Fruit fly (Drosophila melanogaster) whole organism, embryonic: ENCODE results near the gene CG15170.

ENCODE experiments used
- Bteb2 ChIP-seq: fragments of 200-800 bp; sonication (Bioruptor generic); optimal IDR thresholded peaks from 2 replicates; lab custom pipeline; 2016; ENCODE audit warnings: missing biosample characterization, missing genetic modification characterization
- CG10366 ChIP-seq: fragments of 200-800 bp; sonication (Bioruptor generic); IDR thresholded peaks from 2 replicates; pipeline ENCODE4 v1.3.6; 2022; ENCODE audit warnings: missing biosample characterization, missing genetic modification characterization
- CG10462 ChIP-seq: fragments of 200-800 bp; sonication (Bioruptor generic); optimal IDR thresholded peaks from 2 replicates; lab custom pipeline; 2016; ENCODE audit warnings: missing biosample characterization, missing genetic modification characterization
- CG11398 ChIP-seq: fragments of 200-800 bp; sonication (Bioruptor generic); optimal IDR thresholded peaks from 2 replicates; lab custom pipeline; 2016; ENCODE audit warnings: missing biosample characterization, missing genetic modification characterization
- CG11723 ChIP-seq: fragments of 200-800 bp; sonication (Bioruptor generic); optimal IDR thresholded peaks from 2 replicates; lab custom pipeline; 2017; ENCODE audit warnings: missing biosample characterization, mild to moderate bottlenecking, missing genetic modification characterization
- CG12659 ChIP-seq: fragments of 200-800 bp; sonication (Bioruptor generic); optimal IDR thresholded peaks from 3 replicates; lab custom pipeline; 2017; ENCODE audit warnings: mild to moderate bottlenecking, missing biosample characterization, missing genetic modification reagents, missing genetic modification characterization
- CG13296 ChIP-seq: fragments of 200-800 bp; sonication (Bioruptor generic); optimal IDR thresholded peaks from 3 replicates; lab custom pipeline; 2018; ENCODE audit warnings: missing biosample characterization, mild to moderate bottlenecking, missing genetic modification characterization
- CG13894 ChIP-seq: fragments of 200-800 bp; sonication (Bioruptor generic); optimal IDR thresholded peaks from 3 replicates; lab custom pipeline; 2018; ENCODE audit warnings: missing biosample characterization, mild to moderate bottlenecking, missing genetic modification characterization, moderate library complexity
- CG15514 ChIP-seq: fragments of 200-800 bp; sonication (Bioruptor generic); optimal IDR thresholded peaks from 3 replicates; lab custom pipeline; 2017; ENCODE audit warnings: missing biosample characterization, missing genetic modification characterization, mild to moderate bottlenecking, moderate library complexity, missing genetic modification reagents
- CG17829 ChIP-seq: fragments of 200-800 bp; optimal IDR thresholded peaks from 2 replicates; lab custom pipeline; 2019; ENCODE audit warnings: missing biosample characterization, mild to moderate bottlenecking, missing genetic modification characterization, moderate library complexity
- CG2129 ChIP-seq: fragments of 200-800 bp; sonication (Bioruptor generic); IDR thresholded peaks from 2 replicates; pipeline ENCODE4 v1.3.6; 2022; ENCODE audit warnings: missing biosample characterization, missing genetic modification characterization; ENCODE audit not compliant: partially characterized antibody
- CG2199 ChIP-seq: fragments of 200-800 bp; sonication (Bioruptor generic); IDR thresholded peaks from 3 replicates; pipeline ENCODE4 v1.3.6; 2022; ENCODE audit warnings: missing biosample characterization, missing genetic modification characterization
- CG30020 ChIP-seq: fragments of 200-800 bp; optimal IDR thresholded peaks from 2 replicates; lab custom pipeline; 2019; ENCODE audit warnings: missing biosample characterization, mild to moderate bottlenecking, missing genetic modification characterization, moderate library complexity
- CG42726 ChIP-seq: fragments of 200-800 bp; sonication (Bioruptor generic); IDR thresholded peaks from 2 replicates; pipeline ENCODE4 v1.3.6; 2022; ENCODE audit warnings: missing biosample characterization, missing genetic modification characterization; ENCODE audit not compliant: partially characterized antibody
- CG7271 ChIP-seq: fragments of 200-800 bp; sonication (Bioruptor generic); optimal IDR thresholded peaks from 2 replicates; lab custom pipeline; 2018; ENCODE audit warnings: missing biosample characterization, mild to moderate bottlenecking, missing genetic modification characterization, moderate library complexity
- CG7963 ChIP-seq: fragments of 200-800 bp; sonication (Bioruptor generic); IDR thresholded peaks from 3 replicates; pipeline ENCODE4 v1.3.6; 2022; ENCODE audit warnings: missing biosample characterization, missing genetic modification characterization; ENCODE audit not compliant: partially characterized antibody
- CG7987 ChIP-seq: fragments of 200-800 bp; sonication (Bioruptor generic); optimal IDR thresholded peaks from 2 replicates; lab custom pipeline; 2018; ENCODE audit warnings: missing biosample characterization, mild to moderate bottlenecking, missing genetic modification characterization, moderate library complexity
- Dll ChIP-seq: fragments of 200-800 bp; sonication (Bioruptor generic); IDR thresholded peaks from 4 replicates; pipeline ENCODE4 v1.3.6; 2022; ENCODE audit warnings: missing biosample characterization, missing genetic modification characterization; ENCODE audit not compliant: partially characterized antibody
- Doc3 ChIP-seq: fragments of 200-800 bp; sonication (Bioruptor generic); IDR thresholded peaks from 3 replicates; pipeline ENCODE4 v1.3.6; 2022; ENCODE audit warnings: missing biosample characterization, missing genetic modification characterization; ENCODE audit not compliant: partially characterized antibody
- Dref ChIP-seq: fragments of 200-800 bp; sonication (Bioruptor generic); IDR thresholded peaks from 2 replicates; pipeline ENCODE4 v1.3.6; 2022; ENCODE audit warnings: missing biosample characterization, missing genetic modification characterization
- Ets65A ChIP-seq: fragments of 200-800 bp; sonication (Bioruptor generic); peaks from one replicate; lab custom pipeline; 2016; ENCODE audit warnings: missing biosample characterization, missing genetic modification characterization
- Hmr ChIP-seq: fragments of 200-800 bp; sonication (Bioruptor generic); optimal IDR thresholded peaks from 3 replicates; lab custom pipeline; 2017; ENCODE audit warnings: mild to moderate bottlenecking, missing biosample characterization, missing genetic modification reagents, missing genetic modification characterization
- MTF-1 ChIP-seq: fragments of 200-800 bp; sonication (Bioruptor generic); optimal IDR thresholded peaks from 2 replicates; lab custom pipeline; 2018; ENCODE audit warnings: missing biosample characterization, mild to moderate bottlenecking, missing genetic modification characterization, borderline replicate concordance
- Oli ChIP-seq: fragments of 200-800 bp; sonication (Bioruptor generic); optimal IDR thresholded peaks from 2 replicates; lab custom pipeline; 2018; ENCODE audit warnings: missing biosample characterization, mild to moderate bottlenecking, missing genetic modification characterization, moderate library complexity
- Sry-δ ChIP-seq: fragments of 200-800 bp; sonication (Bioruptor generic); optimal IDR thresholded peaks from 2 replicates; lab custom pipeline; 2016; ENCODE audit warnings: missing biosample characterization, missing genetic modification characterization
- YL-1 ChIP-seq: fragments of 200-800 bp; sonication (Bioruptor generic); optimal IDR thresholded peaks from 3 replicates; lab custom pipeline; 2017; ENCODE audit warnings: missing biosample characterization, mild to moderate bottlenecking, missing genetic modification characterization
- abd-A ChIP-seq: fragments of 200-800 bp; sonication (Bioruptor generic); optimal IDR thresholded peaks from 3 replicates; lab custom pipeline; 2019; ENCODE audit warnings: missing biosample characterization, mild to moderate bottlenecking, missing genetic modification characterization, moderate library complexity
- ato ChIP-seq: fragments of 200-800 bp; sonication (Bioruptor generic); IDR thresholded peaks from 2 replicates; pipeline ENCODE4 v1.3.6; 2022; ENCODE audit warnings: missing biosample characterization, missing genetic modification characterization; ENCODE audit not compliant: partially characterized antibody
- bbx ChIP-seq: fragments of 200-800 bp; sonication (Bioruptor generic); IDR thresholded peaks from 2 replicates; pipeline ENCODE4 v1.3.6; 2022; ENCODE audit warnings: missing biosample characterization, missing genetic modification characterization; ENCODE audit not compliant: partially characterized antibody
- chm ChIP-seq: fragments of 200-800 bp; sonication (Bioruptor generic); IDR thresholded peaks from 2 replicates; pipeline ENCODE4 v1.3.6; 2022; ENCODE audit warnings: missing biosample characterization, missing genetic modification characterization
- corto ChIP-seq: fragments of 200-800 bp; sonication (Bioruptor generic); optimal IDR thresholded peaks from 2 replicates; lab custom pipeline; 2016; ENCODE audit warnings: missing biosample characterization, mild to moderate bottlenecking, missing genetic modification characterization, moderate library complexity
- croc ChIP-seq: fragments of 200-800 bp; sonication (Bioruptor generic); conservative IDR thresholded peaks from 3 replicates; pipeline ENCODE4 v1.3.6; 2022; ENCODE audit warnings: missing biosample characterization, missing genetic modification characterization
- disco-r ChIP-seq: fragments of 200-800 bp; sonication (Bioruptor generic); optimal IDR thresholded peaks from 2 replicates; lab custom pipeline; 2016; ENCODE audit warnings: missing biosample characterization, missing genetic modification characterization
- fd64A ChIP-seq: fragments of 200-800 bp; sonication (Bioruptor generic); optimal IDR thresholded peaks from 3 replicates; lab custom pipeline; 2018; ENCODE audit warnings: missing biosample characterization, mild to moderate bottlenecking, missing genetic modification characterization
- inv ChIP-seq: fragments of 200-800 bp; sonication (Bioruptor generic); IDR thresholded peaks from 2 replicates; pipeline ENCODE4 v1.3.6; 2022; ENCODE audit warnings: missing biosample characterization, missing genetic modification characterization; ENCODE audit not compliant: partially characterized antibody
- phol ChIP-seq: fragments of 200-800 bp; sonication (Bioruptor generic); optimal IDR thresholded peaks from 3 replicates; lab custom pipeline; 2018; ENCODE audit warnings: missing biosample characterization, mild to moderate bottlenecking, missing genetic modification characterization, moderate library complexity
- pzg ChIP-seq: fragments of 200-800 bp; sonication (Bioruptor generic); optimal IDR thresholded peaks from 3 replicates; lab custom pipeline; 2018; ENCODE audit warnings: missing biosample characterization, mild to moderate bottlenecking, missing genetic modification characterization, moderate library complexity
- row ChIP-seq: fragments of 200-800 bp; sonication (Bioruptor generic); IDR thresholded peaks from 3 replicates; pipeline ENCODE4 v1.3.6; 2022; ENCODE audit warnings: missing biosample characterization, missing genetic modification characterization
- scrt ChIP-seq: fragments of 200-800 bp; sonication (Bioruptor generic); optimal IDR thresholded peaks from 2 replicates; lab custom pipeline; 2018; ENCODE audit warnings: missing biosample characterization, mild to moderate bottlenecking, missing genetic modification characterization, moderate library complexity
- so ChIP-seq: fragments of 200-800 bp; sonication (Bioruptor generic); IDR thresholded peaks from 3 replicates; pipeline ENCODE4 v1.3.6; 2022; ENCODE audit warnings: missing biosample characterization, missing genetic modification characterization
- stwl ChIP-seq: fragments of 200-800 bp; sonication (Bioruptor generic); optimal IDR thresholded peaks from 3 replicates; lab custom pipeline; 2018; ENCODE audit warnings: missing biosample characterization, mild to moderate bottlenecking, missing genetic modification characterization, moderate library complexity
- sug ChIP-seq: fragments of 200-800 bp; optimal IDR thresholded peaks from 2 replicates; lab custom pipeline; 2019; ENCODE audit warnings: missing biosample characterization, mild to moderate bottlenecking, missing genetic modification characterization, moderate library complexity
- tna ChIP-seq: fragments of 200-800 bp; sonication (Bioruptor generic); IDR thresholded peaks from 2 replicates; pipeline ENCODE4 v1.3.6; 2022; ENCODE audit warnings: missing biosample characterization, missing genetic modification characterization; ENCODE audit not compliant: partially characterized antibody
- twi ChIP-seq: fragments of 200-800 bp; optimal IDR thresholded peaks from 2 replicates; lab custom pipeline; 2019; ENCODE audit warnings: missing biosample characterization, mild to moderate bottlenecking, missing genetic modification characterization, moderate library complexity
- unc-4 ChIP-seq: fragments of 200-800 bp; sonication (Bioruptor generic); IDR thresholded peaks from 2 replicates; pipeline ENCODE4 v1.3.6; 2022; ENCODE audit warnings: missing biosample characterization, missing genetic modification characterization; ENCODE audit not compliant: partially characterized antibody
- zen2 ChIP-seq: fragments of 200-800 bp; sonication (Bioruptor generic); IDR thresholded peaks from 3 replicates; pipeline ENCODE4 v1.3.6; 2022; ENCODE audit warnings: missing biosample characterization, missing genetic modification characterization; ENCODE audit not compliant: partially characterized antibody

CG15170 gene

dm6 chr2L:19034213-19034929 lies 44.3 kb upstream of the CG15170 start, which contains the start of the genes mib2 and CG31800 (continued):
- TF ChIP-seq CG11723 (GFP tag; lab: Kevin White, UChicago) (no peak), CG12659 (GFP tag; lab: Kevin White, UChicago) (peak; percentile 40), Bteb2 (GFP tag; lab: Kevin White, UChicago) (no peak), CG2129 (GFP tag; lab: Robert Waterston, UW) (peak; percentile 74), CG30020 (tag; lab: Kevin White, UChicago) (peak; percentile 39), Oli (tag; lab: Kevin White, UChicago) (no peak), Dref (peak; percentile 86), CG15514 (GFP tag; lab: Kevin White, UChicago) (peak; percentile 26), abd-A (tag; lab: Kevin White, UChicago) (peak; percentile 74), twi (tag; lab: Kevin White, UChicago) (peak; percentile 77), Sry-δ (peak; percentile 93), so (GFP tag; lab: Robert Waterston, UW) (no peak), unc-4 (peak; percentile 79), ato (GFP tag; lab: Robert Waterston, UW) (peak; percentile 52; the same call in 1 of the 2 replicates), scrt (peak; percentile 17), CG17829 (tag; lab: Kevin White, UChicago) (peak; percentile 35), chm (GFP tag; lab: Robert Waterston, UW) (0 out of 2 replicates have a peak, but pooled peaks have one; percentile 38), sug (tag; lab: Kevin White, UChicago) (peak; percentile 38), Ets65A (GFP tag; lab: Kevin White, UChicago) (peak; percentile 48), corto (GFP tag; lab: Kevin White, UChicago) (no peak), CG2199 (GFP tag; lab: Robert Waterston, UW) (0 out of 3 replicates have a peak, but pooled peaks have one; percentile 53), inv (GFP tag; lab: Robert Waterston, UW) (peak; percentile 75), CG13894 (tag; lab: Kevin White, UChicago) (peak; percentile 1), bbx (peak; percentile 91), YL-1 (GFP tag; lab: Kevin White, UChicago) (peak; percentile 59), phol (tag; lab: Kevin White, UChicago) (peak; percentile 5), zen2 (GFP tag; lab: Robert Waterston, UW) (peak; percentile 81; the same call in 2 of the 3 replicates), CG11398 (GFP tag; lab: Kevin White, UChicago) (no peak), CG7987 (GFP tag; lab: Kevin White, UChicago) (peak; percentile 15), disco-r (GFP tag; lab: Kevin White, UChicago) (no peak), stwl (peak; percentile 59)

- TF ChIP-seq Doc3 (GFP tag; lab: Robert Waterston, UW) (peak; percentile 84), Hmr (GFP tag; lab: Kevin White, UChicago) (no peak), CG7963 (GFP tag; lab: Robert Waterston, UW) (peak; percentile 45; the same call in 1 of the 3 replicates), bbx (peak; percentile 85), Dref (peak; percentile 69), CG7271 (no peak), unc-4 (peak; percentile 72), fd64A (no peak), tna (0 out of 2 replicates have a peak, but pooled peaks have one; percentile 40), MTF-1 (no peak), CG42726 (GFP tag; lab: Robert Waterston, UW) (peak; percentile 55; the same call in 1 of the 2 replicates), CG13296 (GFP tag; lab: Kevin White, UChicago) (no peak), croc (GFP tag; lab: Robert Waterston, UW) (no peak), pzg (GFP tag; lab: Kevin White, UChicago) (peak; percentile 23), Dll (GFP tag; lab: Robert Waterston, UW) (peak; percentile 85), CG10462 (GFP tag; lab: Kevin White, UChicago) (no peak), CG10366 (no peak), phol (tag; lab: Kevin White, UChicago) (peak; percentile 2), row (GFP tag; lab: Robert Waterston, UW) (peak; percentile 49; the same call in 2 of the 3 replicates)
Observed at dm6 chr2L:19033288-19033687, 43.3 kb upstream of the CG15170 start, which contains the start of gene hook. TSS of gene hook (minus strand) at chr2L:19033498.
